Fruit fly (Drosophila melanogaster) whole organism, embryonic: Measurements from ENCODE around the gene tomb.
A peak's percentile ranks its signal among the peaks of the same experiment; 100 is the strongest.

ENCODE experiments used
- ATbp ChIP-seq: fragments of 200-800 bp; sonication (Bioruptor generic); optimal IDR thresholded peaks from 2 replicates; lab custom pipeline; 2017; ENCODE audit warnings: missing biosample characterization, mild to moderate bottlenecking, missing genetic modification characterization, missing genetic modification reagents
- Adf1 ChIP-seq: fragments of 200-800 bp; sonication (Bioruptor generic); IDR thresholded peaks from 2 replicates; pipeline ENCODE4 v1.3.6; 2022; ENCODE audit warnings: missing biosample characterization, missing genetic modification characterization
- Atf3 ChIP-seq: fragments of 200-800 bp; sonication (Bioruptor generic); optimal IDR thresholded peaks from 3 replicates; lab custom pipeline; 2016; ENCODE audit warnings: missing biosample characterization, missing genetic modification characterization
- Bgb ChIP-seq: fragments of 200-800 bp; sonication (Bioruptor generic); IDR thresholded peaks from 2 replicates; pipeline ENCODE4 v1.3.6; 2022; ENCODE audit warnings: missing biosample characterization, missing genetic modification characterization; ENCODE audit not compliant: partially characterized antibody
- BtbVII ChIP-seq: fragments of 200-800 bp; sonication (Bioruptor generic); optimal IDR thresholded peaks from 3 replicates; lab custom pipeline; 2017; ENCODE audit warnings: missing biosample characterization, mild to moderate bottlenecking, missing genetic modification characterization
- C15 ChIP-seq: fragments of 200-800 bp; sonication (Bioruptor generic); IDR thresholded peaks from 3 replicates; pipeline ENCODE4 v1.3.6; 2022; ENCODE audit warnings: missing biosample characterization, missing genetic modification characterization
- CG10147 ChIP-seq: fragments of 200-800 bp; sonication (Bioruptor generic); optimal IDR thresholded peaks from 2 replicates; lab custom pipeline; 2019; ENCODE audit warnings: missing biosample characterization, mild to moderate bottlenecking, missing genetic modification characterization, moderate library complexity
- CG12391 ChIP-seq: fragments of 200-800 bp; sonication (Bioruptor generic); optimal IDR thresholded peaks from 3 replicates; lab custom pipeline; 2018; ENCODE audit warnings: missing biosample characterization, mild to moderate bottlenecking, missing genetic modification characterization, moderate library complexity
- CG12659 ChIP-seq: fragments of 200-800 bp; sonication (Bioruptor generic); optimal IDR thresholded peaks from 3 replicates; lab custom pipeline; 2017; ENCODE audit warnings: mild to moderate bottlenecking, missing biosample characterization, missing genetic modification reagents, missing genetic modification characterization
- CG15269 ChIP-seq: fragments of 200-800 bp; sonication (Bioruptor generic); optimal IDR thresholded peaks from 2 replicates; lab custom pipeline; 2018; ENCODE audit warnings: missing biosample characterization, mild to moderate bottlenecking, missing genetic modification characterization, moderate library complexity
- CG15479 ChIP-seq: fragments of 200-800 bp; sonication (Bioruptor generic); optimal IDR thresholded peaks from 3 replicates; lab custom pipeline; 2019; ENCODE audit warnings: missing biosample characterization, mild to moderate bottlenecking, missing genetic modification characterization, moderate library complexity
- CG2116 ChIP-seq: fragments of 200-800 bp; sonication (Bioruptor generic); optimal IDR thresholded peaks from 3 replicates; lab custom pipeline; 2018; ENCODE audit warnings: missing biosample characterization, mild to moderate bottlenecking, missing genetic modification characterization
- CG2129 ChIP-seq: fragments of 200-800 bp; sonication (Bioruptor generic); IDR thresholded peaks from 2 replicates; pipeline ENCODE4 v1.3.6; 2022; ENCODE audit warnings: missing biosample characterization, missing genetic modification characterization; ENCODE audit not compliant: partially characterized antibody
- CG3995 ChIP-seq: fragments of 200-800 bp; sonication (Bioruptor generic); optimal IDR thresholded peaks from 3 replicates; lab custom pipeline; 2016; ENCODE audit warnings: missing biosample characterization, missing genetic modification characterization
- CG4854 ChIP-seq: fragments of 200-800 bp; sonication (Bioruptor generic); optimal IDR thresholded peaks from 2 replicates; lab custom pipeline; 2016; ENCODE audit warnings: missing biosample characterization, missing genetic modification characterization, inconsistent platforms
- CG6254 ChIP-seq: fragments of 200-800 bp; sonication (Bioruptor generic); optimal IDR thresholded peaks from 3 replicates; lab custom pipeline; 2017; ENCODE audit warnings: mild to moderate bottlenecking, missing biosample characterization, missing genetic modification reagents, missing genetic modification characterization
- CG9876 ChIP-seq: fragments of 200-800 bp; sonication (Bioruptor generic); optimal IDR thresholded peaks from 2 replicates; lab custom pipeline; 2016; ENCODE audit warnings: missing biosample characterization, missing genetic modification characterization
- D19A ChIP-seq: fragments of 200-800 bp; optimal IDR thresholded peaks from 3 replicates; lab custom pipeline; 2019; ENCODE audit warnings: missing biosample characterization, mild to moderate bottlenecking, missing genetic modification characterization, moderate library complexity
- Elba2 ChIP-seq: fragments of 200-800 bp; sonication (Bioruptor generic); optimal IDR thresholded peaks from 3 replicates; lab custom pipeline; 2016; ENCODE audit warnings: missing biosample characterization, missing genetic modification characterization
- Fer2 ChIP-seq: fragments of 200-800 bp; sonication (Bioruptor generic); optimal IDR thresholded peaks from 2 replicates; lab custom pipeline; 2018; ENCODE audit warnings: missing biosample characterization, mild to moderate bottlenecking, missing genetic modification characterization, moderate library complexity
- Hr3 ChIP-seq: fragments of 200-800 bp; sonication (Bioruptor generic); optimal IDR thresholded peaks from 3 replicates; lab custom pipeline; 2016; ENCODE audit warnings: missing biosample characterization, missing genetic modification characterization
- Meics ChIP-seq: fragments of 200-800 bp; sonication (Bioruptor generic); optimal IDR thresholded peaks from 2 replicates; lab custom pipeline; 2017; ENCODE audit warnings: missing biosample characterization, mild to moderate bottlenecking, missing genetic modification characterization
- Ravus ChIP-seq: fragments of 200-800 bp; sonication (Bioruptor generic); IDR thresholded peaks from 2 replicates; pipeline ENCODE4 v1.3.6; 2022; ENCODE audit warnings: missing biosample characterization, missing genetic modification characterization
- Rfx ChIP-seq: fragments of 200-800 bp; sonication (Bioruptor generic); IDR thresholded peaks from 2 replicates; pipeline ENCODE4 v1.3.6; 2022; ENCODE audit warnings: missing biosample characterization, missing genetic modification characterization
- Scr ChIP-seq: fragments of 200-800 bp; sonication (Bioruptor generic); IDR thresholded peaks from 2 replicates; pipeline ENCODE4 v1.3.6; 2022; ENCODE audit warnings: missing biosample characterization, missing genetic modification characterization; ENCODE audit not compliant: partially characterized antibody
- Stat92E ChIP-seq, 3 experiments: fragments of >200 bp in 2 of 3; fragments of 200-800 bp in 1 of 3; sonication (Bioruptor generic) in 1 of 3; optimal IDR thresholded peaks; 2 replicates each; lab custom pipeline; 2017 to 2019; ENCODE audit warnings: missing biosample characterization in 3 of 3, missing genetic modification characterization in 3 of 3, mild to moderate bottlenecking in 1 of 3, moderate library complexity in 1 of 3
- abd-A ChIP-seq: fragments of 200-800 bp; sonication (Bioruptor generic); optimal IDR thresholded peaks from 3 replicates; lab custom pipeline; 2019; ENCODE audit warnings: missing biosample characterization, mild to moderate bottlenecking, missing genetic modification characterization, moderate library complexity
- aop ChIP-seq: fragments of 200-800 bp; sonication (Bioruptor generic); IDR thresholded peaks from 2 replicates; pipeline ENCODE4 v1.3.6; 2022; ENCODE audit warnings: missing biosample characterization, missing genetic modification characterization
- bigmax ChIP-seq: fragments of 200-800 bp; sonication (Bioruptor generic); optimal IDR thresholded peaks from 2 replicates; lab custom pipeline; 2018; ENCODE audit warnings: missing biosample characterization, mild to moderate bottlenecking, missing genetic modification characterization
- bowl ChIP-seq: fragments of 200-800 bp; sonication (Bioruptor generic); IDR thresholded peaks from 2 replicates; pipeline ENCODE4 v1.3.6; 2022; ENCODE audit warnings: missing biosample characterization, missing genetic modification characterization
- crol ChIP-seq: fragments of 200-800 bp; sonication (Bioruptor generic); IDR thresholded peaks from 2 replicates; pipeline ENCODE4 v1.3.6; 2022; ENCODE audit warnings: missing biosample characterization, missing genetic modification characterization
- disco-r ChIP-seq: fragments of 200-800 bp; sonication (Bioruptor generic); optimal IDR thresholded peaks from 2 replicates; lab custom pipeline; 2016; ENCODE audit warnings: missing biosample characterization, missing genetic modification characterization
- emc ChIP-seq: fragments of 200-800 bp; sonication (Bioruptor generic); optimal IDR thresholded peaks from 2 replicates; lab custom pipeline; 2016; ENCODE audit warnings: missing biosample characterization, missing genetic modification characterization
- gce ChIP-seq: fragments of 200-800 bp; sonication (Bioruptor generic); IDR thresholded peaks from 3 replicates; pipeline ENCODE4 v1.3.6; 2022; ENCODE audit warnings: missing biosample characterization, missing genetic modification characterization
- gcm ChIP-seq: fragments of 200-800 bp; sonication (Bioruptor generic); optimal IDR thresholded peaks from 2 replicates; lab custom pipeline; 2019; ENCODE audit warnings: missing biosample characterization, mild to moderate bottlenecking, missing genetic modification characterization, moderate library complexity
- grn ChIP-seq: fragments of 200-800 bp; sonication (Bioruptor generic); optimal IDR thresholded peaks from 3 replicates; lab custom pipeline; 2017; ENCODE audit warnings: missing biosample characterization, missing genetic modification characterization
- gsb-n ChIP-seq: fragments of 200-800 bp; sonication (Bioruptor generic); optimal IDR thresholded peaks from 3 replicates; lab custom pipeline; 2018; ENCODE audit warnings: missing biosample characterization, mild to moderate bottlenecking, missing genetic modification characterization
- lov ChIP-seq, 2 experiments: fragments of 200-800 bp in 1 of 2; fragments of >200 bp in 1 of 2; sonication (Bioruptor generic) in 1 of 2; IDR thresholded peaks in 1 of 2; optimal IDR thresholded peaks in 1 of 2; 2 replicates in 1 of 2; 3 replicates in 1 of 2; pipeline versions ENCODE4 v1.3.6 to Lab custom; 2017 to 2022; ENCODE audit warnings: missing biosample characterization in 1 of 2, missing genetic modification characterization in 1 of 2
- luna ChIP-seq: fragments of 200-800 bp; sonication (Bioruptor generic); optimal IDR thresholded peaks from 2 replicates; lab custom pipeline; 2016; ENCODE audit warnings: missing biosample characterization, missing genetic modification characterization
- nerfin-1 ChIP-seq: fragments of 200-800 bp; sonication (Bioruptor generic); optimal IDR thresholded peaks from 3 replicates; lab custom pipeline; 2019; ENCODE audit warnings: missing biosample characterization, mild to moderate bottlenecking, missing genetic modification characterization, moderate library complexity
- slou ChIP-seq: fragments of 200-800 bp; sonication (Bioruptor generic); optimal IDR thresholded peaks from 3 replicates; lab custom pipeline; 2016; ENCODE audit warnings: missing biosample characterization, missing genetic modification characterization
- stwl ChIP-seq: fragments of 200-800 bp; sonication (Bioruptor generic); optimal IDR thresholded peaks from 3 replicates; lab custom pipeline; 2018; ENCODE audit warnings: missing biosample characterization, mild to moderate bottlenecking, missing genetic modification characterization, moderate library complexity
- trh ChIP-seq: fragments of 200-800 bp; sonication (Bioruptor generic); optimal IDR thresholded peaks from 2 replicates; lab custom pipeline; 2016; ENCODE audit warnings: missing biosample characterization, missing genetic modification characterization
- unpg ChIP-seq: fragments of 200-800 bp; sonication (Bioruptor generic); optimal IDR thresholded peaks from 3 replicates; lab custom pipeline; 2018; ENCODE audit warnings: missing biosample characterization, mild to moderate bottlenecking, missing genetic modification characterization, moderate library complexity
- vvl ChIP-seq: fragments of 200-800 bp; sonication (Bioruptor generic); IDR thresholded peaks from 2 replicates; pipeline ENCODE4 v1.3.6; 2022; ENCODE audit warnings: missing biosample characterization, missing genetic modification characterization

tomb gene

dm6 chr2L:5553750-5554149 lies 17.2 kb upstream of the tomb start, which contains the start of the genes CG14013 and CG14017:
Gene CG14013 (minus strand): TSS chr2L:5553850.
Gene CG14017 (plus strand): TSS chr2L:5553897.
- no peak for TF ChIP-seq crol (GFP tag; lab: Robert Waterston, UW)
- TF ChIP-seq Stat92E (GFP tag; optimal IDR thresholded peaks at IDR 0.05; lab: Kevin White, UChicago), result no peak
- TF ChIP-seq CG12659 (GFP tag; lab: Kevin White, UChicago), result no peak
- TF ChIP-seq Rfx (GFP tag; lab: Robert Waterston, UW), result no peak
- TF ChIP-seq aop (GFP tag; lab: Robert Waterston, UW), result no peak
- no peak for TF ChIP-seq Hr3 (GFP tag; lab: Kevin White, UChicago)
- no peak for TF ChIP-seq grn
- no peak for TF ChIP-seq CG3995

- TF ChIP-seq Adf1 (no peak), unpg (GFP tag; lab: Kevin White, UChicago) (no peak), D19A (tag; lab: Kevin White, UChicago) (no peak), Ravus (GFP tag; lab: Robert Waterston, UW) (no peak), disco-r (GFP tag; lab: Kevin White, UChicago) (no peak), slou (GFP tag; lab: Kevin White, UChicago) (no peak), ATbp (GFP tag; lab: Kevin White, UChicago) (no peak), Fer2 (no peak), CG2129 (GFP tag; lab: Robert Waterston, UW) (no peak), trh (GFP tag; lab: Kevin White, UChicago) (no peak), crol (GFP tag; lab: Robert Waterston, UW) (no peak), CG6254 (GFP tag; lab: Kevin White, UChicago) (no peak), Scr (GFP tag; lab: Robert Waterston, UW) (no peak), C15 (GFP tag; lab: Robert Waterston, UW) (no peak)
These were observed 15.0 kb upstream of the tomb start, which contains the start of gene CG18269 for dm6 chr2L:5551538-5551937. Gene CG18269 (plus strand): TSS chr2L:5551838.

- TF ChIP-seq vvl (GFP tag; lab: Robert Waterston, UW), result no peak
- peak; percentile 34 for TF ChIP-seq CG15479 (GFP tag; lab: Kevin White, UChicago)
- TF ChIP-seq CG4854, result no peak
- TF ChIP-seq Elba2, result peak; percentile 83
- no peak for TF ChIP-seq gcm (GFP tag; lab: Kevin White, UChicago)
- no peak for TF ChIP-seq gce
These were observed 14.2 kb upstream of the tomb start, which contains the start of gene CG14014 for dm6 chr2L:5550735-5551134. Gene CG14014 (minus strand): TSS chr2L:5550835.

- TF ChIP-seq stwl (tag; lab: Kevin White, UChicago) (no peak), luna (no peak), CG15269 (tag; lab: Kevin White, UChicago) (no peak), gsb-n (tag; lab: Kevin White, UChicago) (no peak), D19A (tag; lab: Kevin White, UChicago) (no peak), CG10147 (GFP tag; lab: Kevin White, UChicago) (no peak), lov (optimal IDR thresholded peaks at IDR 0.05; lab: Kevin White, UChicago) (no peak), lov (GFP tag; IDR thresholded peaks at IDR 0.05; lab: Robert Waterston, UW) (peak; percentile 23; the same call in 1 of the 3 replicates), nerfin-1 (tag; lab: Kevin White, UChicago) (peak; percentile 33), Atf3 (no peak), bowl (GFP tag; lab: Robert Waterston, UW) (no peak), bigmax (no peak), abd-A (tag; lab: Kevin White, UChicago) (no peak), Meics (no peak), CG2116 (no peak), Bgb (no peak), CG12391 (tag; lab: Kevin White, UChicago) (no peak), CG3995 (no peak), emc (GFP tag; lab: Kevin White, UChicago) (no peak), CG9876 (GFP tag; lab: Kevin White, UChicago) (no peak), BtbVII (GFP tag; lab: Kevin White, UChicago) (peak; percentile 3)
These were observed 10.8 kb upstream of the tomb start for dm6 chr2L:5547288-5547777.
